Worm (Caenorhabditis elegans): ENCODE data around the gene fbxb-14.

DNA sequence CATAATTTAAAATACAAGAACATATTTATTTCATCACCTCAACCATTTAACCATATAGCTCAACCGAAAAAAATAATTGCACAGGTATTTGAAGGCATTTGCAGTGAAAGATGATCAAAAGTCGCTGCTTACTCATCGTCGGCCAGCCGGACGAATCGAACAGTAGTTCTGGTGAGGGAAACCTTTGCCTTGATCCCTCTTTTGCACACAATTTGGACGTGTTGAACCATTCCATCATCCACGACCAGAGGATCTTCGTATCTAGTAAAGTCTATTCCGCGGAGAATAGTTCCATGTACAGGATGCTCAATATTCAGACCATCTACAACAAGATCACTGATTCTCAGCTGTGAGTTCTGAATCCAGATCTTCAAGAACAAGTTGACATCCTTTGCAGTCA is 566 bp downstream of the fbxb-14 start:
- TF ChIP-seq blmp-1 (tag; optimal IDR thresholded peaks at IDR 0.05; ENCODE audit: insufficient read depth) (no peak), lsy-2 (tag; optimal IDR thresholded peaks at IDR 0.05) (no peak), C34F6.9 (tag; optimal IDR thresholded peaks at IDR 0.05) (no peak), aly-2 (tag; optimal IDR thresholded peaks at IDR 0.05) (no peak), nhr-11 (tag; optimal IDR thresholded peaks at IDR 0.05) (no peak), snpc-4 (tag; optimal IDR thresholded peaks at IDR 0.05) (no peak), egl-27 (tag; optimal IDR thresholded peaks at IDR 0.05) (no peak), elt-1 (tag; optimal IDR thresholded peaks at IDR 0.05) (no peak), lin-13 (GFP tag; optimal IDR thresholded peaks at IDR 0.05) (no peak), F13H6.1 (tag; optimal IDR thresholded peaks at IDR 0.05) (no peak)

Measured in whole organism, L2 larva.